Fruit fly (Drosophila melanogaster): ENCODE data around the gene Hr83.
A peak's percentile ranks its signal among the peaks of the same experiment; 100 is the strongest.

- no peak for TF ChIP-seq pan (optimal IDR thresholded peaks at IDR 0.05)
- TF ChIP-seq fru (GFP tag; optimal IDR thresholded peaks at IDR 0.05): no peak
- no peak for TF ChIP-seq sv (GFP tag; optimal IDR thresholded peaks at IDR 0.05)
- no peak for TF ChIP-seq Sp1 (GFP tag; optimal IDR thresholded peaks at IDR 0.05)
- no peak for TF ChIP-seq tai (GFP tag; optimal IDR thresholded peaks at IDR 0.05)
- TF ChIP-seq Dfd (GFP tag; optimal IDR thresholded peaks at IDR 0.05): no peak
- peak; percentile 57 for TF ChIP-seq Hr83 (GFP tag; optimal IDR thresholded peaks at IDR 0.05; ENCODE audit: poor library complexity, severe bottlenecking)
- TF ChIP-seq Rel (GFP tag; optimal IDR thresholded peaks at IDR 0.05): no peak
- no peak for TF ChIP-seq Rel (tag; optimal IDR thresholded peaks at IDR 0.05)
These were observed 19.7 kb downstream of the Hr83 start, which contains the start of gene CG10286 for dm6 chr3R:6368550-6369238.
